Fruit fly (Drosophila melanogaster): ENCODE measurements around the gene CG7497.

- no peak for TF ChIP-seq Hnf4 (GFP tag; optimal IDR thresholded peaks at IDR 0.05)
- no peak for TF ChIP-seq Dfd (GFP tag; optimal IDR thresholded peaks at IDR 0.05)
- no peak for TF ChIP-seq brk (GFP tag; optimal IDR thresholded peaks at IDR 0.05)
- no peak for TF ChIP-seq br (GFP tag; optimal IDR thresholded peaks at IDR 0.05)
- TF ChIP-seq psq (GFP tag; optimal IDR thresholded peaks at IDR 0.05), result no peak
- TF ChIP-seq fru (GFP tag; optimal IDR thresholded peaks at IDR 0.05), result no peak
- TF ChIP-seq pan (optimal IDR thresholded peaks at IDR 0.05), result no peak
- no peak for TF ChIP-seq sage (GFP tag; optimal IDR thresholded peaks at IDR 0.05)
- TF ChIP-seq Sp1 (GFP tag; optimal IDR thresholded peaks at IDR 0.05), result no peak
- no peak for TF ChIP-seq HLH106 (tag; optimal IDR thresholded peaks at IDR 0.05)
- TF ChIP-seq h (GFP tag; optimal IDR thresholded peaks at IDR 0.05), result no peak
- TF ChIP-seq jim (GFP tag; optimal IDR thresholded peaks at IDR 0.05), result no peak
These were observed 11.0 kb upstream of the CG7497 start for dm6 chr3L:17622081-17622850.

Data from whole organism, wandering third instar larva.